Fruit fly (Drosophila melanogaster): ENCODE data around the gene Sry-delta.
A peak's percentile ranks its signal among the peaks of the same experiment; 100 is the strongest.

Gene Sry-delta

dm6 chr3R:30071827-30072226 lies 28.7 kb downstream of the Sry-delta start:
- TF ChIP-seq CG8319 (GFP tag; optimal IDR thresholded peaks at IDR 0.05) (no peak), Lpt (GFP tag; optimal IDR thresholded peaks at IDR 0.05) (no peak), CG11762 (GFP tag; optimal IDR thresholded peaks at IDR 0.05; ENCODE audit: insufficient read depth) (no peak), Gug (GFP tag; IDR thresholded peaks at IDR 0.05) (no peak), Sox14 (GFP tag; optimal IDR thresholded peaks at IDR 0.05) (peak; percentile 7), dsx (GFP tag; optimal IDR thresholded peaks at IDR 0.05; ENCODE audit: poor library complexity, severe bottlenecking) (no peak), esn (GFP tag; optimal IDR thresholded peaks at IDR 0.05) (peak; percentile 44), OdsH (GFP tag; optimal IDR thresholded peaks at IDR 0.05) (peak; percentile 34), CG6792 (GFP tag; optimal IDR thresholded peaks at IDR 0.05) (no peak), CG10631 (GFP tag; optimal IDR thresholded peaks at IDR 0.05) (no peak), CG6854 (GFP tag; optimal IDR thresholded peaks at IDR 0.05) (no peak), achi (GFP tag; optimal IDR thresholded peaks at IDR 0.05) (peak; percentile 39), Hr38 (GFP tag; optimal IDR thresholded peaks at IDR 0.05) (no peak), CG7368 (GFP tag; optimal IDR thresholded peaks at IDR 0.05) (peak; percentile 23), Eip93F (GFP tag; optimal IDR thresholded peaks at IDR 0.05) (no peak), fkh (GFP tag; optimal IDR thresholded peaks at IDR 0.05) (no peak), CG11294 (GFP tag; IDR thresholded peaks at IDR 0.05) (0 out of 2 replicates have a peak, but pooled peaks have one; percentile 18), CG15336 (GFP tag; IDR thresholded peaks at IDR 0.05) (0 out of 2 replicates have a peak, but pooled peaks have one; percentile 38), cyc (GFP tag; optimal IDR thresholded peaks at IDR 0.05) (peak; percentile 40), fd59A (GFP tag; optimal IDR thresholded peaks at IDR 0.05) (no peak), vri (GFP tag; optimal IDR thresholded peaks at IDR 0.05) (peak; percentile 19), CG1621 (tag; optimal IDR thresholded peaks at IDR 0.05) (no peak), CG31627 (GFP tag; optimal IDR thresholded peaks at IDR 0.05) (peak; percentile 44), net (GFP tag; optimal IDR thresholded peaks at IDR 0.05) (peak; percentile 10), CG6808 (GFP tag; optimal IDR thresholded peaks at IDR 0.05) (no peak), CG3032 (tag; optimal IDR thresholded peaks at IDR 0.05) (no peak), topi (GFP tag; optimal IDR thresholded peaks at IDR 0.05) (peak; percentile 64), CG11902 (GFP tag; optimal IDR thresholded peaks at IDR 0.05) (peak; percentile 11), spab (GFP tag; optimal IDR thresholded peaks at IDR 0.05) (no peak), Met (GFP tag; optimal IDR thresholded peaks at IDR 0.05) (peak; percentile 23), Ets21C (GFP tag; optimal IDR thresholded peaks at IDR 0.05) (peak; percentile 42), CG6163 (GFP tag; IDR thresholded peaks at IDR 0.05) (peak; percentile 82), CG10669 (GFP tag; optimal IDR thresholded peaks at IDR 0.05) (no peak), eg (GFP tag; IDR thresholded peaks at IDR 0.05) (peak; percentile 75), CG9139 (GFP tag; optimal IDR thresholded peaks at IDR 0.05) (no peak), Sox102F (GFP tag; optimal IDR thresholded peaks at IDR 0.05) (peak; percentile 36), salr (GFP tag; optimal IDR thresholded peaks at IDR 0.05) (no peak), CG3919 (GFP tag; optimal IDR thresholded peaks at IDR 0.05) (peak; percentile 43), Sox15 (GFP tag; optimal IDR thresholded peaks at IDR 0.05) (peak; percentile 14), CG34406 (GFP tag; optimal IDR thresholded peaks at IDR 0.05) (peak; percentile 5), fd85E (GFP tag; optimal IDR thresholded peaks at IDR 0.05) (no peak), Blimp-1 (GFP tag; optimal IDR thresholded peaks at IDR 0.05) (no peak), CG8119 (GFP tag; IDR thresholded peaks at IDR 0.05) (peak; percentile 42; the same call in 2 of the 3 replicates), ss (GFP tag; optimal IDR thresholded peaks at IDR 0.05) (no peak), lz (GFP tag; optimal IDR thresholded peaks at IDR 0.05) (peak; percentile 17), CG4318 (GFP tag; optimal IDR thresholded peaks at IDR 0.05) (no peak), svp (GFP tag) (peak; percentile 87), dac (GFP tag; optimal IDR thresholded peaks at IDR 0.05) (no peak), Eip75B (GFP tag; optimal IDR thresholded peaks at IDR 0.05) (peak; percentile 34), CG6276 (GFP tag; optimal IDR thresholded peaks at IDR 0.05) (peak; percentile 35), Hr4 (GFP tag; optimal IDR thresholded peaks at IDR 0.05) (peak; percentile 37), CG32006 (GFP tag; optimal IDR thresholded peaks at IDR 0.05) (peak; percentile 32)

All from whole organism, prepupa.